Worm (Caenorhabditis elegans): ENCODE measurements around the gene F59B2.3.

Gene F59B2.3

ce11 chrIII:8999508-8999907, at the start of gene F59B2.3:
Gene F59B2.3, minus strand, starts transcription at chrIII:8999766.
- peak; percentile 11 for TF ChIP-seq athp-1 (tag; optimal IDR thresholded peaks at IDR 0.05)
- no peak for TF ChIP-seq attf-3 (GFP tag; conservative IDR thresholded peaks at IDR 0.05)
- TF ChIP-seq tbp1 (GFP tag; optimal IDR thresholded peaks at IDR 0.05): peak; percentile 3
- no peak for TF ChIP-seq F22D6.2 (tag; optimal IDR thresholded peaks at IDR 0.05)
- TF ChIP-seq ztf-28 (GFP tag; IDR thresholded peaks at IDR 0.05): no peak
- TF ChIP-seq gei-17 (GFP tag; optimal IDR thresholded peaks at IDR 0.05): no peak
- TF ChIP-seq hsf-1 (GFP tag; IDR thresholded peaks at IDR 0.05): no peak
- no peak for TF ChIP-seq Y53G8AR.9 (GFP tag; conservative IDR thresholded peaks at IDR 0.05)
- no peak for TF ChIP-seq akir-1 (GFP tag; optimal IDR thresholded peaks at IDR 0.05)
- TF ChIP-seq B0035.1 (tag; optimal IDR thresholded peaks at IDR 0.05): no peak
- TF ChIP-seq aptf-3 (GFP tag; IDR thresholded peaks at IDR 0.05): no peak
- no peak for TF ChIP-seq sea-2 (GFP tag; IDR thresholded peaks at IDR 0.05)
- peak; percentile 9 for TF ChIP-seq atf-7 (tag; optimal IDR thresholded peaks at IDR 0.05)
- TF ChIP-seq snpc-3.4 (tag; optimal IDR thresholded peaks at IDR 0.05): peak; percentile 26
- TF ChIP-seq hmg-20 (GFP tag; IDR thresholded peaks at IDR 0.05): no peak
- TF ChIP-seq rpc-1 (optimal IDR thresholded peaks at IDR 0.05): no peak
- no peak for TF ChIP-seq rpc-1 (tag; optimal IDR thresholded peaks at IDR 0.05)
- TF ChIP-seq nhr-90 (tag; optimal IDR thresholded peaks at IDR 0.05): no peak
- TF ChIP-seq ceh-91 (GFP tag; IDR thresholded peaks at IDR 0.05): no peak
- TF ChIP-seq ets-4 (GFP tag; optimal IDR thresholded peaks at IDR 0.05): no peak
- no peak for TF ChIP-seq T26A5.8 (tag; optimal IDR thresholded peaks at IDR 0.05)
- TF ChIP-seq mcd-1 (GFP tag; IDR thresholded peaks at IDR 0.05): no peak
- TF ChIP-seq hrde-1 (tag; optimal IDR thresholded peaks at IDR 0.05; ENCODE audit: borderline replicate concordance): peak; percentile 3
- no peak for TF ChIP-seq egrh-3 (GFP tag; IDR thresholded peaks at IDR 0.05)
- no peak for TF ChIP-seq ceh-79 (tag; optimal IDR thresholded peaks at IDR 0.05)
- no peak for TF ChIP-seq F52B5.7 (tag; optimal IDR thresholded peaks at IDR 0.05)
- no peak for TF ChIP-seq ztf-6 (GFP tag; IDR thresholded peaks at IDR 0.05)
- TF ChIP-seq B0261.1 (tag; optimal IDR thresholded peaks at IDR 0.05): no peak

ce11 chrIII:9047260-9047659, 47.7 kb upstream of the F59B2.3 start:
- no peak for TF ChIP-seq nhr-27 (tag; optimal IDR thresholded peaks at IDR 0.05)
- no peak for TF ChIP-seq sptf-2 (GFP tag; optimal IDR thresholded peaks at IDR 0.05)

ce11 chrIII:9045838-9046237, 46.3 kb upstream of the F59B2.3 start, which contains the start of gene R107.2:
Gene R107.2, minus strand, starts transcription at chrIII:9045938.
- TF ChIP-seq nhr-80 (tag; optimal IDR thresholded peaks at IDR 0.05): peak; percentile 29
- TF ChIP-seq madf-3 (GFP tag; IDR thresholded peaks at IDR 0.05): no peak
- TF ChIP-seq attf-5 (GFP tag; optimal IDR thresholded peaks at IDR 0.05): peak; percentile 8

- TF ChIP-seq snpc-4 (GFP tag; optimal IDR thresholded peaks at IDR 0.05) (no peak), snpc-4 (tag; optimal IDR thresholded peaks at IDR 0.05) (no peak), ztf-26 (tag; optimal IDR thresholded peaks at IDR 0.05) (no peak), F39B2.1 (GFP tag; IDR thresholded peaks at IDR 0.05) (no peak), F22D6.2 (tag; optimal IDR thresholded peaks at IDR 0.05) (no peak), ceh-100 (GFP tag; IDR thresholded peaks at IDR 0.05) (no peak), F37B4.10 (GFP tag; IDR thresholded peaks at IDR 0.05) (no peak), lin-40 (tag; optimal IDR thresholded peaks at IDR 0.05) (no peak), nhr-179 (tag; optimal IDR thresholded peaks at IDR 0.05) (no peak), Y79H2A.3 (GFP tag; conservative IDR thresholded peaks at IDR 0.05) (no peak), rcor-1 (GFP tag; IDR thresholded peaks at IDR 0.05) (no peak), madf-8 (GFP tag; conservative IDR thresholded peaks at IDR 0.05) (no peak), F23B12.7 (tag; optimal IDR thresholded peaks at IDR 0.05; ENCODE audit: insufficient read depth) (no peak), attf-5 (GFP tag; optimal IDR thresholded peaks at IDR 0.05) (no peak), lir-1 (GFP tag; conservative IDR thresholded peaks at IDR 0.05) (no peak), F49E8.2 (tag; optimal IDR thresholded peaks at IDR 0.05; ENCODE audit: insufficient read depth) (no peak), ets-4 (GFP tag; optimal IDR thresholded peaks at IDR 0.05) (no peak)
These were observed 43.6 kb upstream of the F59B2.3 start, which contains the start of gene nac-2 for ce11 chrIII:9043200-9043599. Gene nac-2, minus strand, starts transcription at chrIII:9043300.

Measured in whole organism, young adult.